Worm (Caenorhabditis elegans) whole organism, L2 larva: ENCODE data around the gene C27D8.3.
A peak's percentile ranks its signal among the peaks of the same experiment; 100 is the strongest.

ENCODE experiments used
- C34F6.9 ChIP-seq: fragments of 150-350 bp; optimal IDR thresholded peaks from 2 replicates; lab custom pipeline; 2014; ENCODE audit warnings: missing biosample characterization, missing genetic modification characterization
- F13H6.1 ChIP-seq: sonication (generic microtip); optimal IDR thresholded peaks from 2 replicates; lab custom pipeline; 2016; ENCODE audit warnings: missing genetic modification characterization, missing compliant biosample characterization
- R02D3.7 ChIP-seq: fragments of 150-350 bp; optimal IDR thresholded peaks from 2 replicates; lab custom pipeline; 2014; ENCODE audit warnings: missing biosample characterization, missing genetic modification characterization
- Y55F3AM.14 ChIP-seq: fragments of 200-800 bp; sonication (Bioruptor generic); optimal IDR thresholded peaks from 2 replicates; lab custom pipeline; 2018; ENCODE audit warnings: mild to moderate bottlenecking, missing genetic modification characterization, missing compliant biosample characterization
- ZK546.5 ChIP-seq: sonication (generic microtip); optimal IDR thresholded peaks from 2 replicates; lab custom pipeline; 2017; ENCODE audit warnings: missing biosample characterization, missing genetic modification characterization
- alr-1 ChIP-seq: fragments of 150-350 bp; optimal IDR thresholded peaks from 2 replicates; lab custom pipeline; 2014; ENCODE audit warnings: missing biosample characterization, missing genetic modification characterization
- aly-2 ChIP-seq: fragments of 150-350 bp; optimal IDR thresholded peaks from 2 replicates; lab custom pipeline; 2014; ENCODE audit warnings: missing biosample characterization, missing genetic modification characterization
- ama-1 ChIP-seq: fragments of 150-350 bp; optimal IDR thresholded peaks from 2 replicates; lab custom pipeline; 2018; ENCODE audit warnings: inconsistent platforms
- blmp-1 ChIP-seq: sonication (generic microtip); optimal IDR thresholded peaks from 2 replicates; lab custom pipeline; 2017; ENCODE audit warnings: missing genetic modification characterization, mild to moderate bottlenecking, missing compliant biosample characterization, antibody characterized with exemption, moderate library complexity; ENCODE audit not compliant: insufficient read depth
- ceh-16 ChIP-seq: fragments of 150-350 bp; optimal IDR thresholded peaks from 2 replicates; lab custom pipeline; 2014; ENCODE audit warnings: missing biosample characterization, missing genetic modification characterization
- ceh-82 ChIP-seq: fragments of 150-350 bp; optimal IDR thresholded peaks from 2 replicates; lab custom pipeline; 2014; ENCODE audit warnings: missing biosample characterization, missing genetic modification characterization
- crh-2 ChIP-seq: sonication (generic microtip); optimal IDR thresholded peaks from 2 replicates; lab custom pipeline; 2017; ENCODE audit warnings: missing biosample characterization, missing genetic modification characterization
- dmd-4 ChIP-seq: sonication (generic microtip); optimal IDR thresholded peaks from 2 replicates; lab custom pipeline; 2017; ENCODE audit warnings: missing biosample characterization, missing genetic modification characterization
- egl-27 ChIP-seq: sonication (generic microtip); optimal IDR thresholded peaks from 3 replicates; lab custom pipeline; 2017; ENCODE audit warnings: missing biosample characterization, missing genetic modification reagents, missing genetic modification characterization
- elt-1 ChIP-seq: fragments of 150-350 bp; optimal IDR thresholded peaks from 2 replicates; lab custom pipeline; 2014; ENCODE audit warnings: missing biosample characterization, missing genetic modification characterization
- elt-3 ChIP-seq: sonication (generic microtip); optimal IDR thresholded peaks from 2 replicates; lab custom pipeline; 2017; ENCODE audit warnings: missing biosample characterization, missing genetic modification characterization
- fos-1 ChIP-seq: fragments of 150-350 bp; optimal IDR thresholded peaks from 2 replicates; lab custom pipeline; 2014; ENCODE audit warnings: missing biosample characterization, missing genetic modification characterization
- gmeb-1 ChIP-seq: fragments of 150-350 bp; optimal IDR thresholded peaks from 2 replicates; lab custom pipeline; 2014; ENCODE audit warnings: missing biosample characterization, missing genetic modification characterization
- lin-11 ChIP-seq: fragments of 150-350 bp; sonication (generic microtip); optimal IDR thresholded peaks from 2 replicates; lab custom pipeline; 2014; ENCODE audit warnings: missing biosample characterization, missing genetic modification characterization, inconsistent platforms, mixed read lengths
- lin-13 ChIP-seq: fragments of 150-350 bp; optimal IDR thresholded peaks from 2 replicates; lab custom pipeline; 2014; ENCODE audit warnings: missing biosample characterization, missing genetic modification reagents, missing genetic modification characterization
- lin-39 ChIP-seq: fragments of 150-350 bp; optimal IDR thresholded peaks from 2 replicates; lab custom pipeline; 2014; ENCODE audit warnings: missing biosample characterization, missing genetic modification reagents, missing genetic modification characterization
- lsy-2 ChIP-seq, 2 experiments: fragments of 150-350 bp in 1 of 2; sonication (generic microtip) in 1 of 2; optimal IDR thresholded peaks; 2 replicates each; lab custom pipeline; 2014 to 2017; ENCODE audit warnings: missing biosample characterization in 2 of 2, missing genetic modification characterization in 2 of 2
- mab-5 ChIP-seq: fragments of 150-350 bp; optimal IDR thresholded peaks from 2 replicates; lab custom pipeline; 2014; ENCODE audit warnings: missing biosample characterization, missing genetic modification characterization
- mbf-1 ChIP-seq: sonication (generic microtip); optimal IDR thresholded peaks from 2 replicates; lab custom pipeline; 2017; ENCODE audit warnings: missing biosample characterization, missing genetic modification characterization
- mdl-1 ChIP-seq, 2 experiments: fragments of 150-350 bp in 1 of 2; sonication (generic microtip) in 1 of 2; optimal IDR thresholded peaks; 2 replicates each; lab custom pipeline; 2017; ENCODE audit warnings: missing biosample characterization in 2 of 2, missing genetic modification characterization in 2 of 2
- nhr-10 ChIP-seq: sonication (generic microtip); optimal IDR thresholded peaks from 2 replicates; lab custom pipeline; 2017; ENCODE audit warnings: missing biosample characterization, missing genetic modification characterization
- nhr-11 ChIP-seq: fragments of 150-350 bp; optimal IDR thresholded peaks from 2 replicates; lab custom pipeline; 2014; ENCODE audit warnings: missing biosample characterization, missing genetic modification characterization
- nhr-12 ChIP-seq: fragments of 150-350 bp; optimal IDR thresholded peaks from 2 replicates; lab custom pipeline; 2014; ENCODE audit warnings: missing biosample characterization, missing genetic modification characterization
- nhr-129 ChIP-seq: fragments of 150-350 bp; optimal IDR thresholded peaks from 2 replicates; lab custom pipeline; 2014; ENCODE audit warnings: missing biosample characterization, missing genetic modification characterization
- nhr-21 ChIP-seq: fragments of 150-350 bp; optimal IDR thresholded peaks from 2 replicates; lab custom pipeline; 2014; ENCODE audit warnings: missing biosample characterization, missing genetic modification characterization
- nhr-23 ChIP-seq: fragments of 150-350 bp; optimal IDR thresholded peaks from 2 replicates; lab custom pipeline; 2014; ENCODE audit warnings: missing biosample characterization, missing genetic modification reagents, missing genetic modification characterization
- nhr-237 ChIP-seq: fragments of 150-350 bp; optimal IDR thresholded peaks from 2 replicates; lab custom pipeline; 2014; ENCODE audit warnings: missing biosample characterization, missing genetic modification characterization
- nhr-25 ChIP-seq: fragments of 150-350 bp; sonication (generic microtip); optimal IDR thresholded peaks from 3 replicates; lab custom pipeline; 2014; ENCODE audit warnings: missing biosample characterization, missing genetic modification characterization
- nhr-6 ChIP-seq: fragments of 150-350 bp; optimal IDR thresholded peaks from 2 replicates; lab custom pipeline; 2014; ENCODE audit warnings: missing biosample characterization, missing genetic modification characterization
- nhr-77 ChIP-seq: fragments of 150-350 bp; optimal IDR thresholded peaks from 2 replicates; lab custom pipeline; 2014; ENCODE audit warnings: missing biosample characterization, missing genetic modification characterization
- peb-1 ChIP-seq: fragments of 150-350 bp; optimal IDR thresholded peaks from 2 replicates; lab custom pipeline; 2014; ENCODE audit warnings: missing biosample characterization, missing genetic modification characterization
- sem-4 ChIP-seq: fragments of 150-350 bp; optimal IDR thresholded peaks from 2 replicates; lab custom pipeline; 2014; ENCODE audit warnings: missing biosample characterization, missing genetic modification reagents, missing genetic modification characterization
- skn-1 ChIP-seq: sonication (generic microtip); optimal IDR thresholded peaks from 2 replicates; lab custom pipeline; 2017; ENCODE audit warnings: missing biosample characterization, missing genetic modification characterization
- sma-3 ChIP-seq: sonication (generic microtip); optimal IDR thresholded peaks from 2 replicates; lab custom pipeline; 2016; ENCODE audit warnings: missing genetic modification reagents, missing genetic modification characterization, missing compliant biosample characterization
- sma-9 ChIP-seq, 2 experiments: fragments of 150-350 bp in 1 of 2; sonication (generic microtip) in 1 of 2; optimal IDR thresholded peaks; 2 replicates each; lab custom pipeline; 2014 to 2016; ENCODE audit warnings: missing genetic modification characterization in 2 of 2, mild to moderate bottlenecking in 1 of 2, missing biosample characterization in 1 of 2, missing compliant biosample characterization in 1 of 2, missing genetic modification reagents in 1 of 2, moderate library complexity in 1 of 2
- snpc-4 ChIP-seq: fragments of 150-350 bp; optimal IDR thresholded peaks from 2 replicates; lab custom pipeline; 2014; ENCODE audit warnings: missing biosample characterization, missing genetic modification characterization
- unc-39 ChIP-seq: fragments of 150-350 bp; optimal IDR thresholded peaks from 2 replicates; lab custom pipeline; 2014; ENCODE audit warnings: missing biosample characterization, missing genetic modification characterization
- unc-55 ChIP-seq: fragments of 150-350 bp; sonication (generic microtip); optimal IDR thresholded peaks from 3 replicates; lab custom pipeline; 2014; ENCODE audit warnings: missing biosample characterization, missing genetic modification reagents, missing genetic modification characterization
- unc-62 ChIP-seq: fragments of 150-350 bp; optimal IDR thresholded peaks from 2 replicates; lab custom pipeline; 2014; ENCODE audit warnings: missing biosample characterization, missing genetic modification reagents, missing genetic modification characterization
- zag-1 ChIP-seq: fragments of 150-350 bp; optimal IDR thresholded peaks from 2 replicates; lab custom pipeline; 2014; ENCODE audit warnings: missing biosample characterization, missing genetic modification characterization
- ztf-1 ChIP-seq: fragments of 200-800 bp; sonication (Bioruptor generic); conservative IDR thresholded peaks from 2 replicates; pipeline ENCODE4 v1.3.6; 2022; ENCODE audit warnings: missing genetic modification characterization, missing compliant biosample characterization
- ztf-11 ChIP-seq: sonication (generic microtip); optimal IDR thresholded peaks from 2 replicates; lab custom pipeline; 2017; ENCODE audit warnings: missing biosample characterization, missing genetic modification characterization
- ztf-4 ChIP-seq: fragments of 150-350 bp; optimal IDR thresholded peaks from 2 replicates; lab custom pipeline; 2014; ENCODE audit warnings: missing biosample characterization, missing genetic modification characterization

The C27D8.3 gene

DNA sequence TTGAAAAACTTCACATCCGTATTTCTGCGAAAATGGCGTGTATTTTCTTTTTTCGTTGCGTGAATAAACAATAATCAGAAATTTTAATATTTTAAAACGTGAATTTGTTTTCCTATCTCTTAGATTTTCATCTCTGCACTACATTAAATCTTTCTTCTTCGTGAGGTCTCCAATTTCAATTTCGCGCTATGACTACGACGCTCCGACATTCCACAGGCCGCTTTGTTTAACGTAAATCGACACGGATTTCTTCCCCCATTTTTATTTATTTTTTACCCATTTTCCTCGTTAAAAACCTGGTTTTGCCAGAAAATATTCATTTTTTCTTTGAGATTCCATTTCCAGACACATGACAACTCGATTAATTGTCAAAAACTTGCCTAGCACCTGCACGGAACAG lies 13.1 kb upstream of the C27D8.3 start, which contains the start of the genes T23F6.3 and rbd-1:
TSS of gene T23F6.3 (minus strand) at position 120 of the 400 bp plus-strand sequence.
TSS of gene rbd-1 (plus strand) at position 346 of the 400 bp plus-strand sequence.
- TF ChIP-seq aly-2 (tag; lab: Kevin White, UChicago) (no peak), ztf-11 (no peak), sma-3 (peak; percentile 95), ceh-82 (tag; lab: Kevin White, UChicago) (peak; percentile 72), lin-39 (tag; lab: Kevin White, UChicago) (no peak), mab-5 (peak; percentile 84), mdl-1 (tag; optimal IDR thresholded peaks at IDR 0.05; lab: Kevin White, UChicago) (peak in 1 of 2 experiments; percentile 27), elt-3 (tag; lab: Kevin White, UChicago) (no peak), F13H6.1 (tag; lab: Kevin White, UChicago) (peak; percentile 89), snpc-4 (peak; percentile 76), nhr-129 (tag; lab: Kevin White, UChicago) (peak; percentile 89), skn-1 (tag; lab: Kevin White, UChicago) (no peak), ztf-1 (no peak), nhr-6 (tag; lab: Kevin White, UChicago) (peak; percentile 78), ama-1 (lab: Kevin White, UChicago) (no peak), ZK546.5 (peak; percentile 35), R02D3.7 (peak; percentile 98), nhr-23 (no peak), blmp-1 (tag; lab: Kevin White, UChicago) (no peak), gmeb-1 (tag; lab: Kevin White, UChicago) (peak; percentile 100), nhr-12 (peak; percentile 24), nhr-77 (tag; lab: Kevin White, UChicago) (no peak), unc-39 (tag; lab: Kevin White, UChicago) (no peak), sma-9 (GFP tag; optimal IDR thresholded peaks at IDR 0.05; lab: Kevin White, UChicago) (peak; percentile 94), sma-9 (tag; optimal IDR thresholded peaks at IDR 0.05; lab: Kevin White, UChicago) (no peak), dmd-4 (no peak), crh-2 (tag; lab: Kevin White, UChicago) (peak; percentile 90), nhr-21 (tag; lab: Kevin White, UChicago) (peak; percentile 83), egl-27 (tag; lab: Kevin White, UChicago) (peak; percentile 86), fos-1 (tag; lab: Kevin White, UChicago) (peak; percentile 51), Y55F3AM.14 (no peak), nhr-11 (no peak), mbf-1 (no peak), lsy-2 (tag; optimal IDR thresholded peaks at IDR 0.05; lab: Kevin White, UChicago) (peak; percentile 86 to 93), elt-1 (no peak), nhr-10 (tag; lab: Kevin White, UChicago) (no peak), sem-4 (tag; lab: Kevin White, UChicago) (peak; percentile 61), lin-13 (GFP tag; lab: Kevin White, UChicago) (peak; percentile 89), zag-1 (tag; lab: Kevin White, UChicago) (peak; percentile 61), unc-55 (peak; percentile 95), unc-62 (GFP tag; lab: Kevin White, UChicago) (no peak), nhr-237 (tag; lab: Kevin White, UChicago) (peak; percentile 80), ztf-4 (tag; lab: Kevin White, UChicago) (peak; percentile 74), lin-11 (tag; lab: Kevin White, UChicago) (peak; percentile 69), peb-1 (tag; lab: Kevin White, UChicago) (no peak), alr-1 (tag; lab: Kevin White, UChicago) (no peak), nhr-25 (peak; percentile 83), C34F6.9 (tag; lab: Kevin White, UChicago) (peak; percentile 87), ceh-16 (tag; lab: Kevin White, UChicago) (no peak)
